Worm (Caenorhabditis elegans) whole organism, late embryonic: Measurements from ENCODE around the gene H14A12.5.

Source experiments
- C08G9.2 ChIP-seq: sonication (generic microtip); optimal IDR thresholded peaks from 2 replicates; lab custom pipeline; 2016; ENCODE audit warnings: mild to moderate bottlenecking, missing genetic modification characterization, moderate library complexity, missing compliant biosample characterization
- C38D4.7 ChIP-seq: fragments of 200-800 bp; sonication (Bioruptor generic); optimal IDR thresholded peaks from 2 replicates; lab custom pipeline; 2018; ENCODE audit warnings: mild to moderate bottlenecking, missing genetic modification characterization, moderate library complexity, missing compliant biosample characterization
- F13H6.1 ChIP-seq: sonication (generic microtip); optimal IDR thresholded peaks from 2 replicates; lab custom pipeline; 2016; ENCODE audit warnings: missing genetic modification characterization, missing compliant biosample characterization
- T23F11.4 ChIP-seq: fragments of 200-800 bp; sonication (Bioruptor generic); optimal IDR thresholded peaks from 2 replicates; lab custom pipeline; 2018; ENCODE audit warnings: mild to moderate bottlenecking, missing genetic modification characterization, missing compliant biosample characterization
- Y22D7AL.16 ChIP-seq: sonication (generic microtip); optimal IDR thresholded peaks from 2 replicates; lab custom pipeline; 2016; ENCODE audit warnings: missing genetic modification characterization, missing compliant biosample characterization
- ahr-1 ChIP-seq: sonication (generic microtip); optimal IDR thresholded peaks from 2 replicates; lab custom pipeline; 2016; ENCODE audit warnings: missing genetic modification characterization, missing compliant biosample characterization
- ceh-14 ChIP-seq: sonication (generic microtip); optimal IDR thresholded peaks from 2 replicates; lab custom pipeline; 2016; ENCODE audit warnings: missing genotype, missing genetic modification characterization, missing compliant biosample characterization
- ceh-18 ChIP-seq: sonication (generic microtip); optimal IDR thresholded peaks from 2 replicates; lab custom pipeline; 2016; ENCODE audit warnings: missing genetic modification characterization, missing compliant biosample characterization
- ceh-19 ChIP-seq: fragments of 200-800 bp; sonication (Bioruptor generic); optimal IDR thresholded peaks from 2 replicates; lab custom pipeline; 2018; ENCODE audit warnings: mild to moderate bottlenecking, missing genetic modification characterization, missing compliant biosample characterization
- ceh-24 ChIP-seq: sonication (generic microtip); optimal IDR thresholded peaks from 2 replicates; lab custom pipeline; 2016; ENCODE audit warnings: mild to moderate bottlenecking, missing genetic modification characterization, missing compliant biosample characterization
- ceh-30 ChIP-seq: fragments of 150-350 bp; optimal IDR thresholded peaks from 2 replicates; lab custom pipeline; 2014; ENCODE audit warnings: missing biosample characterization, missing genetic modification characterization
- ceh-31 ChIP-seq: sonication (generic microtip); optimal IDR thresholded peaks from 2 replicates; lab custom pipeline; 2016; ENCODE audit warnings: missing genetic modification characterization, missing compliant biosample characterization
- ceh-34 ChIP-seq: sonication (generic microtip); optimal IDR thresholded peaks from 2 replicates; lab custom pipeline; 2016; ENCODE audit warnings: mild to moderate bottlenecking, missing genetic modification characterization, missing compliant biosample characterization
- ceh-6 ChIP-seq: fragments of 200-800 bp; sonication (Bioruptor generic); optimal IDR thresholded peaks from 2 replicates; lab custom pipeline; 2018; ENCODE audit warnings: mild to moderate bottlenecking, missing genetic modification characterization, missing compliant biosample characterization
- ceh-9 ChIP-seq: sonication (generic microtip); optimal IDR thresholded peaks from 2 replicates; lab custom pipeline; 2016; ENCODE audit warnings: mild to moderate bottlenecking, missing genetic modification characterization, inconsistent platforms, missing compliant biosample characterization
- dmd-4 ChIP-seq: sonication (generic microtip); optimal IDR thresholded peaks from 2 replicates; lab custom pipeline; 2016; ENCODE audit warnings: borderline replicate concordance, missing genetic modification characterization, missing compliant biosample characterization
- dve-1 ChIP-seq: sonication (generic microtip); optimal IDR thresholded peaks from 2 replicates; lab custom pipeline; 2017; ENCODE audit warnings: antibody characterized with exemption, mild to moderate bottlenecking, missing genetic modification characterization, missing compliant biosample characterization
- elt-2 ChIP-seq: sonication (generic microtip); optimal IDR thresholded peaks from 2 replicates; lab custom pipeline; 2016; ENCODE audit warnings: missing genetic modification reagents, missing genetic modification characterization, missing compliant biosample characterization
- ets-4 ChIP-seq: sonication (generic microtip); optimal IDR thresholded peaks from 2 replicates; lab custom pipeline; 2016; ENCODE audit warnings: missing genetic modification characterization, missing compliant biosample characterization
- fkh-10 ChIP-seq: fragments of 150-350 bp; optimal IDR thresholded peaks from 2 replicates; lab custom pipeline; 2014; ENCODE audit warnings: missing biosample characterization, missing genetic modification reagents, missing genetic modification characterization
- hlh-15 ChIP-seq: sonication (generic microtip); optimal IDR thresholded peaks from 2 replicates; lab custom pipeline; 2016; ENCODE audit warnings: missing genetic modification characterization, missing compliant biosample characterization
- hlh-30 ChIP-seq: sonication (generic microtip); optimal IDR thresholded peaks from 2 replicates; lab custom pipeline; 2017; ENCODE audit warnings: antibody characterized with exemption, missing genetic modification characterization, missing compliant biosample characterization; ENCODE audit not compliant: insufficient read depth
- hlh-8 ChIP-seq: sonication (generic microtip); optimal IDR thresholded peaks from 2 replicates; lab custom pipeline; 2016; ENCODE audit warnings: missing genotype, missing genetic modification characterization, missing compliant biosample characterization
- lin-11 ChIP-seq: fragments of 200-800 bp; sonication (Bioruptor generic); optimal IDR thresholded peaks from 2 replicates; lab custom pipeline; 2018; ENCODE audit warnings: mild to moderate bottlenecking, missing genetic modification characterization, missing compliant biosample characterization
- madf-2 ChIP-seq: sonication (generic microtip); optimal IDR thresholded peaks from 2 replicates; lab custom pipeline; 2017; ENCODE audit warnings: missing genetic modification characterization, missing compliant biosample characterization
- mec-3 ChIP-seq: sonication (generic microtip); optimal IDR thresholded peaks from 2 replicates; lab custom pipeline; 2016; ENCODE audit warnings: borderline replicate concordance, missing genetic modification characterization, missing compliant biosample characterization
- nfya-1 ChIP-seq: sonication (generic microtip); optimal IDR thresholded peaks from 2 replicates; lab custom pipeline; 2017; ENCODE audit warnings: missing genetic modification characterization, mild to moderate bottlenecking, missing compliant biosample characterization, antibody characterized with exemption, moderate library complexity
- odd-2 ChIP-seq: sonication (generic microtip); optimal IDR thresholded peaks from 2 replicates; lab custom pipeline; 2017; ENCODE audit warnings: antibody characterized with exemption, mild to moderate bottlenecking, missing genetic modification characterization, missing compliant biosample characterization
- pat-9 ChIP-seq: fragments of 200-800 bp; sonication (Bioruptor generic); optimal IDR thresholded peaks from 2 replicates; lab custom pipeline; 2018; ENCODE audit warnings: mild to moderate bottlenecking, missing genetic modification characterization, moderate library complexity, missing compliant biosample characterization
- pax-1 ChIP-seq: fragments of 150-350 bp; optimal IDR thresholded peaks from 2 replicates; lab custom pipeline; 2014; ENCODE audit warnings: missing biosample characterization, missing genetic modification characterization
- pha-4 ChIP-seq: fragments of 150-350 bp; optimal IDR thresholded peaks from 2 replicates; lab custom pipeline; 2018; ENCODE audit warnings: missing biosample characterization, missing genetic modification reagents, missing genetic modification characterization
- pros-1 ChIP-seq: fragments of 150-350 bp; optimal IDR thresholded peaks from 2 replicates; lab custom pipeline; 2014; ENCODE audit warnings: missing biosample characterization, missing genetic modification reagents, missing genetic modification characterization
- ref-2 ChIP-seq: sonication (generic microtip); optimal IDR thresholded peaks from 2 replicates; lab custom pipeline; 2016; ENCODE audit warnings: missing genetic modification characterization, missing compliant biosample characterization
- rnt-1 ChIP-seq: sonication (generic microtip); optimal IDR thresholded peaks from 2 replicates; lab custom pipeline; 2016; ENCODE audit warnings: missing genetic modification characterization, missing compliant biosample characterization
- sdc-2 ChIP-seq: sonication (generic microtip); optimal IDR thresholded peaks from 2 replicates; lab custom pipeline; 2016; ENCODE audit warnings: missing genotype, missing genetic modification characterization, missing compliant biosample characterization
- tbx-2 ChIP-seq: sonication (generic microtip); optimal IDR thresholded peaks from 2 replicates; lab custom pipeline; 2016; ENCODE audit warnings: missing genetic modification characterization, missing compliant biosample characterization
- tbx-7 ChIP-seq: sonication (generic microtip); optimal IDR thresholded peaks from 2 replicates; lab custom pipeline; 2016; ENCODE audit warnings: missing genotype, missing genetic modification characterization, missing compliant biosample characterization
- unc-3 ChIP-seq, 2 experiments: fragments of 200-800 bp in 1 of 2; sonication (Bioruptor generic) in 1 of 2; sonication (generic microtip) in 1 of 2; conservative IDR thresholded peaks in 1 of 2; optimal IDR thresholded peaks in 1 of 2; 2 replicates each; pipeline versions ENCODE4 v1.3.6 to Lab custom; 2016 to 2022; ENCODE audit warnings: missing compliant biosample characterization in 2 of 2, missing genetic modification characterization in 2 of 2, missing genetic modification reagents in 1 of 2
- unc-42 ChIP-seq: sonication (generic microtip); optimal IDR thresholded peaks from 2 replicates; lab custom pipeline; 2016; ENCODE audit warnings: missing genotype, missing genetic modification characterization, missing compliant biosample characterization
- unc-55 ChIP-seq: sonication (generic microtip); optimal IDR thresholded peaks from 2 replicates; lab custom pipeline; 2017; ENCODE audit warnings: missing biosample characterization, missing genetic modification reagents, missing genetic modification characterization
- ztf-16 ChIP-seq: sonication (generic microtip); optimal IDR thresholded peaks from 2 replicates; lab custom pipeline; 2017; ENCODE audit warnings: missing genetic modification characterization, missing compliant biosample characterization

Gene H14A12.5

DNA sequence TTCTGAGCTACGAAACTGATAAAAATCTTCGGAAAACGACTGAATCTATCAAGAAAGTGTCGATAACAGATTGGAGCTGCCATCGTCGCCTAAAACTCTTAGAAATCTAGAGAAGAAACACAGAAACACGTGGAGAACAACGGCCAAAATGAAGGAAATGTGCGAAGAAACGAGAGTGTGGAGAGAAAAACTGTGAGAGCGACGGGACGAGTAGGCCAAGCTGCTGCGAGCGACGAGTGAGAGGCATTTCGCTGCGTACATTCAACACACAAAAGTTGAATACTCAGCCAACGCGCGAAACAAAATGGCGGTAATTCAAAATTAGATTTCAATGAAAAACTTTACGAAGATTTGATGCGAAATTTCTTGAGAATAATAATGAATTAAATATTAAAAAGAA is 29.5 kb upstream of the H14A12.5 start:
- no peak for TF ChIP-seq C38D4.7 (GFP tag; lab: Kevin White, UChicago)
- TF ChIP-seq pat-9 (tag; lab: Kevin White, UChicago): no peak
- peak; percentile 62 for TF ChIP-seq unc-42 (tag; lab: Kevin White, UChicago)
- TF ChIP-seq fkh-10: no peak
- no peak for TF ChIP-seq dmd-4
- no peak for TF ChIP-seq tbx-7
- TF ChIP-seq T23F11.4 (GFP tag; lab: Kevin White, UChicago): peak; percentile 16
- TF ChIP-seq hlh-8 (tag; lab: Kevin White, UChicago): peak; percentile 56
- TF ChIP-seq tbx-2: peak; percentile 65
- TF ChIP-seq ceh-19 (GFP tag; lab: Kevin White, UChicago): peak; percentile 25
- peak; percentile 89 for TF ChIP-seq elt-2 (tag; lab: Kevin White, UChicago)
- peak; percentile 71 for TF ChIP-seq unc-55 (GFP tag; lab: Kevin White, UChicago)
- peak; percentile 69 for TF ChIP-seq ceh-31 (tag; lab: Kevin White, UChicago)
- TF ChIP-seq ceh-14 (tag; lab: Kevin White, UChicago): peak; percentile 50
- peak; percentile 71 for TF ChIP-seq ref-2 (tag; lab: Kevin White, UChicago)
- TF ChIP-seq unc-3 (GFP tag; conservative IDR thresholded peaks at IDR 0.05; lab: Robert Waterston, UW): no peak
- TF ChIP-seq unc-3 (tag; optimal IDR thresholded peaks at IDR 0.05; lab: Kevin White, UChicago): no peak
- TF ChIP-seq sdc-2: no peak
- TF ChIP-seq ceh-34 (tag; lab: Kevin White, UChicago): peak; percentile 71
- TF ChIP-seq odd-2 (tag; lab: Kevin White, UChicago): no peak
- TF ChIP-seq ets-4: peak; percentile 26
- TF ChIP-seq hlh-30 (tag; lab: Kevin White, UChicago): peak; percentile 49
- peak; percentile 81 for TF ChIP-seq dve-1 (tag; lab: Kevin White, UChicago)
- no peak for TF ChIP-seq C08G9.2 (tag; lab: Kevin White, UChicago)
- TF ChIP-seq mec-3 (tag; lab: Kevin White, UChicago): no peak
- no peak for TF ChIP-seq lin-11 (tag; lab: Kevin White, UChicago)
- peak; percentile 84 for TF ChIP-seq nfya-1 (tag; lab: Kevin White, UChicago)
- peak; percentile 67 for TF ChIP-seq rnt-1
- TF ChIP-seq ceh-18 (tag; lab: Kevin White, UChicago): peak; percentile 81

DNA sequence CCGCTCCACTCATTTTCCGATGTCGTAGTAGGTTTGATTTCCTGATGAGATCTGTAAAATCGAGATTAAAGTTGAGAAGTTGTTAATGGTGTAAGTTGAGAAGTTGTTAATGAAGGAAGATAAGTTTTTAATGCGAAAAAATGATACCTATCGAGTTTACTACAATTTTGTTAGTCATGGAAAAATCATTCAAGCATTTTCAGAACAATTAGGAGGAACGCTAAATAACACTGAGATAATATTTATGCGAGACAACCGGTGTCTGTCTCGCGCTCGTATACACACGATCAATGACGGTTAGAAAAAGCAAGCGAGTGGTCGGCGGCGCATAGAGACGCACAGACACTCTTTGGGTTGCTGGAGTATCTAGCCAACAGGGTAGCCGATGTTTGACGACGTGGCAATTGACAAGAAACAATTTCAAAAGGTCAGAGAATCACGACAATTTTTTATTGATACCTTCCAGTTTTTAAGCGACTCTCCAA is 28.9 kb upstream of the H14A12.5 start, which contains the start of gene cgh-1:
TSS of gene cgh-1 (minus strand) at position 51 of the 485 bp plus-strand sequence.
- no peak for TF ChIP-seq F13H6.1 (tag; lab: Kevin White, UChicago)
- TF ChIP-seq ceh-19 (GFP tag; lab: Kevin White, UChicago): no peak
- TF ChIP-seq ztf-16: no peak
- TF ChIP-seq ceh-34 (tag; lab: Kevin White, UChicago): no peak
- TF ChIP-seq hlh-15 (tag; lab: Kevin White, UChicago): no peak
- no peak for TF ChIP-seq unc-3 (GFP tag; conservative IDR thresholded peaks at IDR 0.05; lab: Robert Waterston, UW)
- TF ChIP-seq unc-3 (tag; optimal IDR thresholded peaks at IDR 0.05; lab: Kevin White, UChicago): no peak
- TF ChIP-seq madf-2: no peak
- no peak for TF ChIP-seq ahr-1 (tag; lab: Kevin White, UChicago)
- TF ChIP-seq ceh-6: no peak
- TF ChIP-seq Y22D7AL.16: no peak
- TF ChIP-seq ceh-14 (tag; lab: Kevin White, UChicago): no peak
- no peak for TF ChIP-seq ref-2 (tag; lab: Kevin White, UChicago)
- TF ChIP-seq fkh-10: no peak

DNA sequence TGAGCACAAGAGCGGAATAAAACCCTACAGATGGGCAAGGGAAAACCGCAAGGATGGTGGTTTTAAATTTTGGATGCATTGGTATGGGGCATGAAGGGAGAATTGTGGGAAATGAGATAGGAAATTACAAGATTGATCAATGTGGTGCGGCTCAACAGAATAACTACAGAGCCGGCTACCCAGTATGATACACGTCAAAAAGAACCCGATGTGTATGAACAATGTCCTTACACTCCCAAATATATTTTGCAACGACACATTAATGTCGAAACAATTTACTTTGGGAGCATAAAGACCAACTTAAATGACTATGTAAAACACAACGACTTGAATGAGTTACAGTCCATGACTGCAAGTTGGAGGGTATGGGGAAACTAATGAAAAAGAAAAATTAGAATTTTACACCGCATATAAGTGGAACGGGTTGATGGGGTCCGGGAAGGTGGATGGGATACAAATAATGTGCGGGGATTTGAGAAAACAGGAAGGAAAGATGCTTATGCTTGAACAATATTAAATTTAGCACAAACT is 26.8 kb upstream of the H14A12.5 start:
- TF ChIP-seq ets-4 (no peak), ceh-31 (tag; lab: Kevin White, UChicago) (no peak), ceh-6 (no peak), pax-1 (no peak), ceh-14 (tag; lab: Kevin White, UChicago) (no peak), ceh-19 (GFP tag; lab: Kevin White, UChicago) (no peak), ceh-24 (tag; lab: Kevin White, UChicago) (no peak), pha-4 (tag; lab: Kevin White, UChicago) (no peak), sdc-2 (no peak), tbx-7 (no peak), lin-11 (tag; lab: Kevin White, UChicago) (no peak), ceh-9 (tag; lab: Kevin White, UChicago) (no peak), ceh-30 (tag; lab: Kevin White, UChicago) (no peak), unc-42 (tag; lab: Kevin White, UChicago) (no peak), pros-1 (tag; lab: Kevin White, UChicago) (no peak)
